Worm (Caenorhabditis elegans): ENCODE measurements around the gene F32F2.4.

DNA sequence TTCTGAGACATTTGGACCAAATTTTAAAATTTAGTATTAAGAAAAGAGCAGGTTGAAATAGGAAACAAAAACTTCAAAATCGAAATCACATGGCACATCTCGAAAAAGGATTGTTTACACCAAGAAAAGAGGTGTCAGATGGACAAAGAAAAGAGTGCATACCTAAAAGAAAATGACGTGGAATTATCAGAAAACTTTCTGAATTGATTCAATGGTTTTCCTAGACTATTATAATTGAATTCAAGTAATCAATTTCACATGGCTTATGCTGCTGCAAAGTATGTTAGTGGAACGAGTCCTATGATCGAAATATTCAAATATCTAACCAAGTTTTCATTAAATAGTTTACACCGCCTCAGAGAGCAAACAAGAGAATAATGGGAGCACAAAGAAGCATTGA, 23.2 kb upstream of the F32F2.4 start:
- TF ChIP-seq ref-1 (GFP tag; conservative IDR thresholded peaks at IDR 0.05) (no peak), tab-1 (GFP tag; IDR thresholded peaks at IDR 0.05) (no peak), ztf-29 (GFP tag; IDR thresholded peaks at IDR 0.05) (no peak), klf-2 (GFP tag; conservative IDR thresholded peaks at IDR 0.05) (no peak), med-1 (GFP tag; optimal IDR thresholded peaks at IDR 0.05; ENCODE audit: insufficient read depth) (no peak), flt-1 (GFP tag; IDR thresholded peaks at IDR 0.05) (no peak), T22C8.4 (GFP tag; IDR thresholded peaks at IDR 0.05) (no peak), cog-1 (tag; optimal IDR thresholded peaks at IDR 0.05) (no peak)
